Worm (Caenorhabditis elegans) whole organism, L1 larva: Measurements from ENCODE around the gene phf-33.

Experiments
- F16B12.6 ChIP-seq: fragments of 150-350 bp; optimal IDR thresholded peaks from 2 replicates; lab custom pipeline; 2014; ENCODE audit warnings: missing biosample characterization, missing genetic modification characterization
- Y116A8C.19 ChIP-seq: sonication (generic microtip); optimal IDR thresholded peaks from 2 replicates; lab custom pipeline; 2016; ENCODE audit warnings: missing compliant biosample characterization, missing genetic modification characterization, borderline replicate concordance
- aha-1 ChIP-seq: fragments of 150-350 bp; optimal IDR thresholded peaks from 2 replicates; lab custom pipeline; 2014; ENCODE audit warnings: missing biosample characterization, missing genetic modification characterization
- alr-1 ChIP-seq: fragments of 200-800 bp; sonication (Bioruptor generic); optimal IDR thresholded peaks from 2 replicates; lab custom pipeline; 2018; ENCODE audit warnings: borderline replicate concordance, mild to moderate bottlenecking, missing genetic modification characterization, missing compliant biosample characterization
- aly-2 ChIP-seq: fragments of 150-350 bp; optimal IDR thresholded peaks from 2 replicates; lab custom pipeline; 2014; ENCODE audit warnings: missing biosample characterization, missing genetic modification characterization
- blmp-1 ChIP-seq: fragments of 150-350 bp; optimal IDR thresholded peaks from 2 replicates; lab custom pipeline; 2014; ENCODE audit warnings: missing biosample characterization, missing genetic modification characterization
- ceh-63 ChIP-seq: fragments of 200-800 bp; sonication (Bioruptor generic); optimal IDR thresholded peaks from 2 replicates; lab custom pipeline; 2018; ENCODE audit warnings: mild to moderate bottlenecking, missing genetic modification characterization, missing compliant biosample characterization
- ceh-90 ChIP-seq: sonication (generic microtip); optimal IDR thresholded peaks from 2 replicates; lab custom pipeline; 2016; ENCODE audit warnings: missing genetic modification characterization, missing compliant biosample characterization
- dpl-1 ChIP-seq, 3 experiments: fragments of 150-350 bp in 2 of 3; sonication (generic microtip) in 1 of 3; optimal IDR thresholded peaks; 2 replicates each; lab custom pipeline; 2014 to 2017; ENCODE audit warnings: missing biosample characterization in 3 of 3, missing genetic modification characterization in 3 of 3, missing genetic modification reagents in 3 of 3
- efl-1 ChIP-seq, 4 experiments: fragments of 150-350 bp; optimal IDR thresholded peaks in 3 of 4; peaks in 1 of 4; 1 replicate in 1 of 4; 2 replicates in 3 of 4; lab custom pipeline; 2014; ENCODE audit warnings: missing biosample characterization in 2 of 4, missing genetic modification characterization in 2 of 4, missing genetic modification reagents in 2 of 4
- elt-2 ChIP-seq: sonication (generic microtip); optimal IDR thresholded peaks from 2 replicates; lab custom pipeline; 2016; ENCODE audit warnings: missing genetic modification characterization, mild to moderate bottlenecking, inconsistent platforms, missing compliant biosample characterization, missing genetic modification reagents
- elt-3 ChIP-seq, 6 experiments: fragments of 150-350 bp in 1 of 6; sonication (generic microtip); optimal IDR thresholded peaks; 2 replicates each; lab custom pipeline; 2017 to 2018; ENCODE audit warnings: missing biosample characterization in 6 of 6, missing genetic modification characterization in 6 of 6, inconsistent platforms in 1 of 6
- fos-1 ChIP-seq: fragments of 150-350 bp; optimal IDR thresholded peaks from 2 replicates; lab custom pipeline; 2014; ENCODE audit warnings: missing biosample characterization, missing genetic modification characterization
- grh-1 ChIP-seq: fragments of 200-800 bp; sonication (Bioruptor generic); IDR thresholded peaks from 2 replicates; pipeline ENCODE4 v1.3.6; 2022; ENCODE audit warnings: missing genetic modification reagents, missing genetic modification characterization, missing compliant biosample characterization
- hlh-4 ChIP-seq: sonication (generic microtip); optimal IDR thresholded peaks from 2 replicates; lab custom pipeline; 2016; ENCODE audit warnings: mild to moderate bottlenecking, missing genetic modification characterization, missing compliant biosample characterization
- hpl-2 ChIP-seq: fragments of 150-350 bp; optimal IDR thresholded peaks from 2 replicates; lab custom pipeline; 2014; ENCODE audit warnings: missing biosample characterization, missing genetic modification reagents, missing genetic modification characterization
- irx-1 ChIP-seq: sonication (generic microtip); optimal IDR thresholded peaks from 2 replicates; lab custom pipeline; 2016; ENCODE audit warnings: missing genetic modification characterization, missing compliant biosample characterization
- jun-1 ChIP-seq: fragments of 150-350 bp; optimal IDR thresholded peaks from 2 replicates; lab custom pipeline; 2014; ENCODE audit warnings: missing biosample characterization, missing genetic modification reagents, missing genetic modification characterization
- lin-15B ChIP-seq: fragments of 150-350 bp; sonication (generic microtip); optimal IDR thresholded peaks from 3 replicates; lab custom pipeline; 2014; ENCODE audit warnings: missing biosample characterization, missing genetic modification characterization
- lin-35 ChIP-seq, 2 experiments: fragments of 150-350 bp; optimal IDR thresholded peaks; 2 replicates each; lab custom pipeline; 2014; ENCODE audit warnings: missing biosample characterization in 2 of 2, missing genetic modification characterization in 2 of 2, missing genetic modification reagents in 2 of 2
- lsy-2 ChIP-seq, 2 experiments: fragments of 150-350 bp; optimal IDR thresholded peaks; 2 replicates each; lab custom pipeline; 2014; ENCODE audit warnings: missing biosample characterization in 2 of 2, missing genetic modification characterization in 2 of 2
- mdl-1 ChIP-seq, 2 experiments: fragments of 150-350 bp; optimal IDR thresholded peaks; 2 replicates each; lab custom pipeline; 2014 to 2017; ENCODE audit warnings: missing biosample characterization in 2 of 2, missing genetic modification characterization in 2 of 2, inconsistent platforms in 1 of 2
- nhr-19 ChIP-seq: fragments of 200-800 bp; sonication (Bioruptor generic); conservative IDR thresholded peaks from 2 replicates; pipeline ENCODE4 v1.3.6; 2022; ENCODE audit warnings: missing genetic modification characterization, missing compliant biosample characterization
- nhr-237 ChIP-seq: fragments of 150-350 bp; optimal IDR thresholded peaks from 2 replicates; lab custom pipeline; 2014; ENCODE audit warnings: missing biosample characterization, missing genetic modification characterization
- nhr-28 ChIP-seq: fragments of 150-350 bp; optimal IDR thresholded peaks from 2 replicates; lab custom pipeline; 2014; ENCODE audit warnings: missing biosample characterization, missing genetic modification characterization
- nhr-71 ChIP-seq: sonication (generic microtip); optimal IDR thresholded peaks from 2 replicates; lab custom pipeline; 2016; ENCODE audit warnings: mild to moderate bottlenecking, missing genetic modification characterization, moderate library complexity, missing compliant biosample characterization
- nhr-77 ChIP-seq: fragments of 150-350 bp; optimal IDR thresholded peaks from 2 replicates; lab custom pipeline; 2014; ENCODE audit warnings: missing biosample characterization, missing genetic modification characterization
- nhr-84 ChIP-seq: sonication (generic microtip); optimal IDR thresholded peaks from 2 replicates; lab custom pipeline; 2017; ENCODE audit warnings: missing biosample characterization, missing genetic modification characterization
- pqm-1 ChIP-seq: sonication (generic microtip); optimal IDR thresholded peaks from 3 replicates; lab custom pipeline; 2017; ENCODE audit warnings: missing biosample characterization, missing genetic modification characterization
- rnt-1 ChIP-seq: sonication (generic microtip); optimal IDR thresholded peaks from 2 replicates; lab custom pipeline; 2016; ENCODE audit warnings: mild to moderate bottlenecking, missing genetic modification characterization, moderate library complexity, missing compliant biosample characterization
- snpc-4 ChIP-seq: fragments of 150-350 bp; optimal IDR thresholded peaks from 2 replicates; lab custom pipeline; 2014; ENCODE audit warnings: missing biosample characterization, missing genetic modification characterization
- snu-23 ChIP-seq: sonication (generic microtip); optimal IDR thresholded peaks from 2 replicates; lab custom pipeline; 2016; ENCODE audit warnings: missing genetic modification characterization, missing compliant biosample characterization
- sox-4 ChIP-seq: sonication (generic microtip); optimal IDR thresholded peaks from 2 replicates; lab custom pipeline; 2016; ENCODE audit warnings: missing genetic modification characterization, missing compliant biosample characterization
- sup-37 ChIP-seq: fragments of 200-800 bp; sonication (Bioruptor generic); optimal IDR thresholded peaks from 2 replicates; lab custom pipeline; 2018; ENCODE audit warnings: mild to moderate bottlenecking, missing genetic modification characterization, missing compliant biosample characterization
- swsn-7 ChIP-seq: sonication (generic microtip); optimal IDR thresholded peaks from 2 replicates; lab custom pipeline; 2016; ENCODE audit warnings: missing genetic modification characterization, missing compliant biosample characterization
- tlp-1 ChIP-seq: fragments of 150-350 bp; optimal IDR thresholded peaks from 2 replicates; lab custom pipeline; 2014; ENCODE audit warnings: missing biosample characterization, missing genetic modification characterization
- unc-30 ChIP-seq: sonication (generic microtip); optimal IDR thresholded peaks from 2 replicates; lab custom pipeline; 2017; ENCODE audit warnings: missing biosample characterization, missing genetic modification characterization
- zag-1 ChIP-seq: fragments of 150-350 bp; optimal IDR thresholded peaks from 2 replicates; lab custom pipeline; 2014; ENCODE audit warnings: missing biosample characterization, missing genetic modification characterization
- ztf-11 ChIP-seq, 2 experiments: sonication (generic microtip); optimal IDR thresholded peaks; 2 replicates each; lab custom pipeline; 2016 to 2017; ENCODE audit warnings: missing genetic modification characterization in 2 of 2, missing biosample characterization in 1 of 2, missing compliant biosample characterization in 1 of 2
- ztf-4 ChIP-seq: fragments of 150-350 bp; optimal IDR thresholded peaks from 2 replicates; lab custom pipeline; 2014; ENCODE audit warnings: missing biosample characterization, missing genetic modification characterization

Gene phf-33

DNA sequence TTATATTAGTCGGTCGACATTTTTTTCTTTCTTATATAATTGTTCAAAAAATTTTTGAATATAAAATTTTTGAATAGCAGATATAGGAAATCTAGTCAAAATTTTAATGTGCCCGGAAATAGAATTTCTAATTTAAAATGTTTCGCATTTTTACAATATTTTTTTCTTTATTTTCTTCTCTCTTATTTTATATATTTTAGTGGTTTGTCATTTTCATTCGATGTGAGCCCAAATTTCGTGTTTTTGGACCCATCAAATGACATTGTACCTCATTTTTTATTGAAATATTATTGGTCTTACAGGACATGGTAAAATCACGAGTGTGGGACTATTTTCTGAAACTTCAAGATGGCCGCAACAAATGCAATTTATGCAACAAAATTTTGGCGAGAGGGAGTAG lies 16.6 kb downstream of the phf-33 start, which contains the start of gene K09A11.1:
Gene K09A11.1 (plus strand): TSS at position 301 of the 400 bp plus-strand sequence.
- TF ChIP-seq F16B12.6 (tag; lab: Kevin White, UChicago) (no peak), unc-30 (tag; lab: Kevin White, UChicago) (no peak), ztf-4 (no peak), nhr-77 (tag; lab: Kevin White, UChicago) (no peak), aly-2 (no peak), Y116A8C.19 (tag; lab: Kevin White, UChicago) (no peak), dpl-1 (GFP tag; optimal IDR thresholded peaks at IDR 0.05; lab: Kevin White, UChicago) (no peak), lin-35 (GFP tag; optimal IDR thresholded peaks at IDR 0.05; lab: Kevin White, UChicago) (no peak), mdl-1 (tag; optimal IDR thresholded peaks at IDR 0.05; lab: Kevin White, UChicago) (no peak), snu-23 (GFP tag; lab: Kevin White, UChicago) (no peak), nhr-28 (tag; lab: Kevin White, UChicago) (no peak), nhr-19 (GFP tag; lab: Robert Waterston, UW) (no peak), nhr-84 (tag; lab: Kevin White, UChicago) (no peak), alr-1 (tag; lab: Kevin White, UChicago) (no peak), sox-4 (no peak), hlh-4 (no peak), ztf-11 (tag; optimal IDR thresholded peaks at IDR 0.05; lab: Kevin White, UChicago) (no peak)
- TF ChIP-seq, all 84 proteins: peak for 0

DNA sequence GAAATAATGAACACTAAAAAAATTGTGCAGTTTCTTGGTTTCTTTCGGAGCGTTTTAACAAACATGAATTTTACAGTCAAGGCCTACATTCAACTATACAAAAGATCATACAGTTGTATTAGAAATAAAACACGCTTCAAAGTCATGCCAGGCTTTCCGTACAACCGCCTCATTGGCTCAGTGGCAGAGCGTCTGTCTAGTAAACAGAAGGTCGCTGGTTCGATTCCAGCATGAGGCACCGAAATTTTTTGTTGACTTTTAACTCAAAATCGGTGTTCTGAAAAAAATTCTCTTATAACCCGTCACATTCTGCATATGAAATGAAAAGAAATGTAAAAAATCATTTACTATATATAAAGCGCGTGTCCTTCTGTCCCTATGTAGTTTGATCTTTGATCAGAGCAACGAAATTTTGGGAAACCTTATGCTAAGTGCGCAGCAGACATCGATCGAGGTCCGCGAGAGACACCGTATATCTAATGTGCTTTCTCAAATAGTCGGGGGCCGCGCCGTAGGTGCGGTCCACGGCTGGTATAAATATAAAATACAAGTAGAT lies 17.7 kb downstream of the phf-33 start:
- TF ChIP-seq nhr-71 (peak; percentile 8), elt-2 (tag; lab: Kevin White, UChicago) (peak; percentile 0), snpc-4 (tag; lab: Kevin White, UChicago) (peak; percentile 11)
- TF ChIP-seq, all 84 proteins: peak for 3; not testable (repeated sequence) for 81

DNA sequence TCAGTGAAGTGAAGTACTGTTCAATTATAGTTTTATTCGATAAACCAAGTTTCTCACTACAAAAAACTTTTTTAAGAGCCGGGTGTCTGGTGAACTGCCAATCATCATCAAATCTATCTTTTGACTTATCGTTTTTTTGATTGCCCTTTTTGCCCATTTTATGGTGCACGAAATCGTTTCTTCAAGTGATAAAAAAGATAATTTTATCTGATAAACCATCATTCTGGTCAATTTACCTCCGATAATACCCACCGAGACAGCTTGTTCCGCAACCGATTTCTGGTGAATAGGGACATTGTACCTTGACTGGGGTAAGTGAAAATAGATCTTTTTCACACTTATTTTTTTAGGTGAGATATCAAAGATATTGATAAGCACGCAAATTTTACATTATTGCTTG lies 21.2 kb downstream of the phf-33 start, which contains the start of gene K08H2.10:
Gene K08H2.10 (plus strand): TSS at position 230 of the 400 bp plus-strand sequence.
- no peak for TF ChIP-seq sup-37 (GFP tag; lab: Kevin White, UChicago)
- TF ChIP-seq elt-2 (tag; lab: Kevin White, UChicago) = peak; percentile 82
- TF ChIP-seq ceh-63 = no peak
- no peak for TF ChIP-seq rnt-1 (tag; lab: Kevin White, UChicago)
- TF ChIP-seq snu-23 (GFP tag; lab: Kevin White, UChicago) = no peak
- no peak for TF ChIP-seq lin-15B (tag; lab: Kevin White, UChicago)
- TF ChIP-seq lsy-2 (tag; optimal IDR thresholded peaks at IDR 0.05; lab: Kevin White, UChicago) = no peak
- no peak for TF ChIP-seq ztf-11 (tag; optimal IDR thresholded peaks at IDR 0.05; lab: Kevin White, UChicago)
- TF ChIP-seq hpl-2 (GFP tag; lab: Kevin White, UChicago) = no peak
- TF ChIP-seq jun-1 (tag; lab: Kevin White, UChicago) = no peak
- no peak for TF ChIP-seq nhr-237 (tag; lab: Kevin White, UChicago)
- no peak for TF ChIP-seq elt-3 (tag; optimal IDR thresholded peaks at IDR 0.05; lab: Kevin White, UChicago)
- TF ChIP-seq grh-1 (GFP tag; lab: Robert Waterston, UW) = no peak
- no peak for TF ChIP-seq pqm-1
- peak; percentile 77 for TF ChIP-seq tlp-1 (tag; lab: Kevin White, UChicago)
- no peak for TF ChIP-seq aha-1
- no peak for TF ChIP-seq ztf-4
- no peak for TF ChIP-seq dpl-1 (GFP tag; optimal IDR thresholded peaks at IDR 0.05; lab: Kevin White, UChicago)
- no peak for TF ChIP-seq ceh-90 (tag; lab: Kevin White, UChicago)
- no peak for TF ChIP-seq swsn-7 (tag; lab: Kevin White, UChicago)
- TF ChIP-seq efl-1 (optimal IDR thresholded peaks at IDR 0.05; lab: Kevin White, UChicago) = no peak
- peak in 1 of 2 experiments; percentile 41 for TF ChIP-seq efl-1 (GFP tag; optimal IDR thresholded peaks at IDR 0.05 in 1 of 2; lab: Kevin White, UChicago)
- no peak for TF ChIP-seq nhr-84 (tag; lab: Kevin White, UChicago)
- no peak for TF ChIP-seq irx-1 (tag; lab: Kevin White, UChicago)
- no peak for TF ChIP-seq zag-1 (tag; lab: Kevin White, UChicago)
- no peak for TF ChIP-seq fos-1 (tag; lab: Kevin White, UChicago)
- TF ChIP-seq blmp-1 (tag; lab: Kevin White, UChicago) = no peak
